Fruit fly (Drosophila melanogaster) whole organism, wandering third instar larva: ENCODE results near the gene ago.

Source experiments
- CrebA ChIP-seq: fragments of 200-800 bp; sonication (Bioruptor generic); optimal IDR thresholded peaks from 2 replicates; lab custom pipeline; 2016; ENCODE audit warnings: missing biosample characterization, mild to moderate bottlenecking, missing genetic modification characterization, borderline replicate concordance
- Dfd ChIP-seq: fragments of >200 bp; optimal IDR thresholded peaks from 2 replicates; lab custom pipeline; 2017; ENCODE audit warnings: missing biosample characterization, missing genetic modification characterization
- Mio ChIP-seq: sonication (Bioruptor generic); optimal IDR thresholded peaks from 2 replicates; lab custom pipeline; 2016; ENCODE audit warnings: missing biosample characterization, missing genetic modification characterization
- N ChIP-seq: fragments of >200 bp; optimal IDR thresholded peaks from 2 replicates; lab custom pipeline; 2018; ENCODE audit warnings: missing biosample characterization, missing external identifiers, missing genetic modification characterization
- OdsH ChIP-seq: fragments of 200-800 bp; sonication (Bioruptor generic); optimal IDR thresholded peaks from 2 replicates; lab custom pipeline; 2016; ENCODE audit warnings: missing biosample characterization, mild to moderate bottlenecking, missing genetic modification characterization
- Rel ChIP-seq, 2 experiments: fragments of 200-800 bp; sonication (Bioruptor generic) in 1 of 2; optimal IDR thresholded peaks; 2 replicates in 1 of 2; 3 replicates in 1 of 2; lab custom pipeline; 2016 to 2019; ENCODE audit warnings: mild to moderate bottlenecking in 2 of 2, missing biosample characterization in 2 of 2, missing genetic modification characterization in 2 of 2, moderate library complexity in 1 of 2
- dmrt93B ChIP-seq: fragments of 200-800 bp; sonication (Bioruptor generic); optimal IDR thresholded peaks from 2 replicates; lab custom pipeline; 2018; ENCODE audit warnings: missing biosample characterization, mild to moderate bottlenecking, missing genetic modification characterization
- h ChIP-seq: fragments of 200-800 bp; sonication (Bioruptor generic); optimal IDR thresholded peaks from 3 replicates; lab custom pipeline; 2016; ENCODE audit warnings: missing biosample characterization, mild to moderate bottlenecking, missing genetic modification characterization
- lola ChIP-seq: fragments of >200 bp; optimal IDR thresholded peaks from 2 replicates; lab custom pipeline; 2017; ENCODE audit warnings: missing biosample characterization, missing genetic modification characterization
- psq ChIP-seq: fragments of 200-800 bp; sonication (Bioruptor generic); optimal IDR thresholded peaks from 3 replicates; lab custom pipeline; 2017; ENCODE audit warnings: missing biosample characterization, mild to moderate bottlenecking, missing genetic modification characterization, moderate library complexity

- TF ChIP-seq lola: no peak
- no peak for TF ChIP-seq dmrt93B (GFP tag; lab: Kevin White, UChicago)
- TF ChIP-seq psq (GFP tag; lab: Kevin White, UChicago): no peak
- no peak for TF ChIP-seq h (GFP tag; lab: Kevin White, UChicago)
- TF ChIP-seq Rel (GFP tag; optimal IDR thresholded peaks at IDR 0.05; lab: Kevin White, UChicago): no peak
- TF ChIP-seq Rel (tag; optimal IDR thresholded peaks at IDR 0.05; lab: Kevin White, UChicago): no peak
- no peak for TF ChIP-seq OdsH (GFP tag; lab: Kevin White, UChicago)
- no peak for TF ChIP-seq CrebA (GFP tag; lab: Kevin White, UChicago)
- no peak for TF ChIP-seq Dfd
- no peak for TF ChIP-seq Mio (GFP tag; lab: Kevin White, UChicago)
- no peak for TF ChIP-seq N
Measured at dm6 chr3L:4264963-4265362, 10.9 kb upstream of the ago start.
